Worm (Caenorhabditis elegans): ENCODE measurements around the gene acp-7.

acp-7 gene

DNA sequence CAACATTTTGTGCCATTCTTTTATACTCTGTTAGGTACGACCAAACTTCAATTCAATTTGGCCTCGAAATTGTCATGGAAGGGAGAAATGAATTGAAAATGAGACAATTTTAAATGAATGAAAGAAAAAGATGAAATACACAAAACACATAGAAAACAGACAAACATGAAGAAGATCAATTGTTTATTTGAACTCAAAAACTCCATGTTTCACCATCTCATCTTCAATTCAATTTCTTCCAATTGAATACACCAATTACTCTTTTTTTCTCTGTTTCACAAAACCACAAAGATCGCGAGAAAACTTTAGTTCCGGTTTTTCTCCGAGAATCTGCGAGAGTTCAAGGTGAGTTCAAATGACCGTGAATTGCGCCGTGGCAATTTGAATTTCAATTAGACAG lies 4.3 kb downstream of the acp-7 start:
- no peak for TF ChIP-seq ceh-13 (GFP tag; optimal IDR thresholded peaks at IDR 0.05)
- no peak for TF ChIP-seq hnd-1 (tag; optimal IDR thresholded peaks at IDR 0.05)
- TF ChIP-seq B0310.2 (tag; optimal IDR thresholded peaks at IDR 0.05), result no peak
- no peak for TF ChIP-seq pes-1 (GFP tag; IDR thresholded peaks at IDR 0.05)

ce11 chrIV:6426089-6426715 lies 5.3 kb downstream of the acp-7 start, which contains the start of gene acp-6:
acp-6 (minus strand) TSS chrIV:6426139.
- TF ChIP-seq aly-1 (tag; optimal IDR thresholded peaks at IDR 0.05), result no peak

DNA sequence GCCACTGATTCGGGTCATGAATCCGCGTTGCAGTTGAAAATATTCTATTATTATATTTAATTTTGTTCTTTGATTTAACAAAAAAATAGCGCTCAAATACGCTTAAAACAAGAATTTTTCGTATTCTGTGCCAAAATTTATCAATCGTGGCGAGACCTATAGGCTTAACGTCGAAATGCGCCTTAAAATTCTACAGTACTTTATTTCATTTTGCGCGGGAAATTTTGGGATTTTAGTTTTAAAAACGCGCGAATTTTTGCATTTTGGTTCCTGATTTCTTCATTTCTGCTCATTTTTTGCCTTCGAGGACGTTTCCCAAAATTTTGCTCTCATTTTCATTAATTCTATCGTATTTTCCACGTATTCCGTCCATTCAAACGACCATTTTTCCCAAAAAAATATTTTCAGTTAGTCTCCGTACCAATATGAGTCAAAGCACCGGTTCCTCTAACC lies 10.3 kb downstream of the acp-7 start, which contains the start of gene puf-11:
TSS of gene puf-11 (plus strand) at position 403 of the 453 bp plus-strand sequence.
- TF ChIP-seq hmg-4 (GFP tag; optimal IDR thresholded peaks at IDR 0.05) (no peak), ceh-36 (tag; optimal IDR thresholded peaks at IDR 0.05) (no peak), F13C5.2 (tag; optimal IDR thresholded peaks at IDR 0.05) (no peak), ceh-13 (GFP tag; optimal IDR thresholded peaks at IDR 0.05) (no peak), sea-1 (GFP tag; conservative IDR thresholded peaks at IDR 0.05) (no peak), pes-1 (GFP tag; IDR thresholded peaks at IDR 0.05) (no peak), ama-1 (optimal IDR thresholded peaks at IDR 0.05) (no peak), tbx-11 (GFP tag; IDR thresholded peaks at IDR 0.05) (no peak), scrt-1 (GFP tag; IDR thresholded peaks at IDR 0.05) (no peak), hmbx-1 (tag; optimal IDR thresholded peaks at IDR 0.05) (no peak), flt-1 (GFP tag; IDR thresholded peaks at IDR 0.05) (no peak), hnd-1 (tag; optimal IDR thresholded peaks at IDR 0.05) (no peak), tbx-37 (GFP tag; conservative IDR thresholded peaks at IDR 0.05) (no peak), tra-4 (tag; optimal IDR thresholded peaks at IDR 0.05) (no peak)

DNA sequence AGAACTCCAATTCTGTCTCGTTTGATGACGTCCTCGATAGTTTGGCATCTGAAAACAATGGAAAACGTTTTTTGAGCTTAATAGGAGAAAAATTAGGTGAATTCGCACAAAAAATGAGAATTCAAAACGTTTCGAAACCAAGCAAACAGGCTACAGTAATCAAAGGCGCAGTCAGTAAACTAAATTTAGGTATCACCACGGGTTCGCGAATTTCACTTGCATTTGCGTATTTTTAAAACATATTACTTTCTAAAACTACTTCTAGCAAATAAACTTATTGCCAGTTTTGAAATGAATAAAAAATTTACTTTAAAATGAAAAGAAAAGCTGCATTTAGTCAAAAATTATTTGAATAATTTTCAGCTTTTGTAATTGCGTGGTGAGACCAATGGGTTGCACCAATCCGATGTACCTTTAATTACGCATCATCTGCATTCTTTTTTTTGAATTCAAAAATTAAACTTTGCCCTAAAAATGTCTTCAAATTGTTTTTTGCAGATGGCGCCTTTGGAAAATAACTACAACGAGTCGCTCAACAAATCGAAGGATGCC lies 12.4 kb downstream of the acp-7 start, which contains the start of the genes Y73B6BL.23 and htp-2:
TSS of gene Y73B6BL.23 (minus strand) at position 51 of the 552 bp plus-strand sequence.
TSS of gene htp-2 (plus strand) at position 492 of the 552 bp plus-strand sequence.
- TF ChIP-seq hnd-1 (tag; optimal IDR thresholded peaks at IDR 0.05) (no peak), ama-1 (optimal IDR thresholded peaks at IDR 0.05) (no peak), ets-7 (tag; optimal IDR thresholded peaks at IDR 0.05) (no peak), flt-1 (GFP tag; IDR thresholded peaks at IDR 0.05) (no peak), ceh-13 (GFP tag; optimal IDR thresholded peaks at IDR 0.05) (no peak), tbx-11 (GFP tag; IDR thresholded peaks at IDR 0.05) (no peak), ceh-36 (tag; optimal IDR thresholded peaks at IDR 0.05) (no peak), aly-1 (tag; optimal IDR thresholded peaks at IDR 0.05) (no peak), tra-4 (tag; optimal IDR thresholded peaks at IDR 0.05) (no peak), sea-1 (GFP tag; conservative IDR thresholded peaks at IDR 0.05) (no peak), tbx-37 (GFP tag; conservative IDR thresholded peaks at IDR 0.05) (no peak), scrt-1 (GFP tag; IDR thresholded peaks at IDR 0.05) (no peak), F13C5.2 (tag; optimal IDR thresholded peaks at IDR 0.05) (no peak)

DNA sequence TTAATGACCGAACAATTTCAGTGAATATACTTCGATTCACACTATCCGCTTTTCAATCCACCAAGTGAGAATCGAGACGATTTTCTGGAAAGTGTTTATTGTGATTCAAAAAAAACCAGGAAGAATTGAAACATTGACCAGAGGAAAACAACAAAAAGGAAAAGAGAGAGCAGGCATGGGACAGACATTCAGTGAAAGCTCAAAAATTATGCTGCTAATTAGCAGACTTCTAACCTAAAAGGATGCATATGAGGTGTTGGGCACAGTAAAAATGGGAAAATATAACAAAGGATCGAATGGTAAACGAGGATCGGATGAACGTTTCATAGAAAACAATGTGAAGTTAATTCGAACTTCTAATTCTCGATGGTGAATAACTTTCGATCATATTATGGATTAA lies 13.9 kb downstream of the acp-7 start:
- TF ChIP-seq aly-1 (tag; optimal IDR thresholded peaks at IDR 0.05), result no peak
- TF ChIP-seq hnd-1 (tag; optimal IDR thresholded peaks at IDR 0.05), result no peak
- TF ChIP-seq flt-1 (GFP tag; IDR thresholded peaks at IDR 0.05), result no peak
- no peak for TF ChIP-seq tbx-37 (GFP tag; conservative IDR thresholded peaks at IDR 0.05)
- TF ChIP-seq hmg-4 (GFP tag; optimal IDR thresholded peaks at IDR 0.05), result no peak
- no peak for TF ChIP-seq ceh-13 (GFP tag; optimal IDR thresholded peaks at IDR 0.05)
- no peak for TF ChIP-seq pes-1 (GFP tag; IDR thresholded peaks at IDR 0.05)
- TF ChIP-seq scrt-1 (GFP tag; IDR thresholded peaks at IDR 0.05), result no peak
- TF ChIP-seq F13C5.2 (tag; optimal IDR thresholded peaks at IDR 0.05), result no peak
- no peak for TF ChIP-seq hmbx-1 (tag; optimal IDR thresholded peaks at IDR 0.05)
- TF ChIP-seq B0310.2 (tag; optimal IDR thresholded peaks at IDR 0.05), result no peak
- TF ChIP-seq ets-7 (tag; optimal IDR thresholded peaks at IDR 0.05), result no peak
- no peak for TF ChIP-seq sea-1 (GFP tag; conservative IDR thresholded peaks at IDR 0.05)
- no peak for TF ChIP-seq tra-4 (tag; optimal IDR thresholded peaks at IDR 0.05)
- no peak for TF ChIP-seq ceh-36 (tag; optimal IDR thresholded peaks at IDR 0.05)

- TF ChIP-seq pes-1 (GFP tag; IDR thresholded peaks at IDR 0.05) (no peak), ets-7 (tag; optimal IDR thresholded peaks at IDR 0.05) (no peak), tra-4 (tag; optimal IDR thresholded peaks at IDR 0.05) (no peak), F13C5.2 (tag; optimal IDR thresholded peaks at IDR 0.05) (no peak), ama-1 (optimal IDR thresholded peaks at IDR 0.05) (no peak), hmbx-1 (tag; optimal IDR thresholded peaks at IDR 0.05) (no peak), B0310.2 (tag; optimal IDR thresholded peaks at IDR 0.05) (no peak), sea-1 (GFP tag; conservative IDR thresholded peaks at IDR 0.05) (no peak), hmg-4 (GFP tag; optimal IDR thresholded peaks at IDR 0.05) (no peak), flt-1 (GFP tag; IDR thresholded peaks at IDR 0.05) (no peak), ceh-13 (GFP tag; optimal IDR thresholded peaks at IDR 0.05) (no peak), tbx-11 (GFP tag; IDR thresholded peaks at IDR 0.05) (no peak), ceh-36 (tag; optimal IDR thresholded peaks at IDR 0.05) (no peak), tbx-37 (GFP tag; conservative IDR thresholded peaks at IDR 0.05) (no peak), hnd-1 (tag; optimal IDR thresholded peaks at IDR 0.05) (no peak), scrt-1 (GFP tag; IDR thresholded peaks at IDR 0.05) (no peak), aly-1 (tag; optimal IDR thresholded peaks at IDR 0.05) (no peak)
Measured at ce11 chrIV:6416553-6416952, 14.9 kb downstream of the acp-7 start, which contains the start of gene Y73B6BL.22. Y73B6BL.22 (minus strand) TSS chrIV:6416653.

- TF ChIP-seq tbx-11 (GFP tag; IDR thresholded peaks at IDR 0.05), result no peak
- no peak for TF ChIP-seq aly-1 (tag; optimal IDR thresholded peaks at IDR 0.05)
- TF ChIP-seq B0310.2 (tag; optimal IDR thresholded peaks at IDR 0.05), result no peak
- no peak for TF ChIP-seq hnd-1 (tag; optimal IDR thresholded peaks at IDR 0.05)
Measured at ce11 chrIV:6415149-6415548, 16.3 kb downstream of the acp-7 start, which contains the start of gene exos-2. exos-2 (plus strand) TSS chrIV:6415478.
